Worm (Caenorhabditis elegans): ENCODE results near the gene T19D12.5.

ce11 chrII:6667534-6667933, 31.5 kb upstream of the T19D12.5 start:
- TF ChIP-seq ama-1 (optimal IDR thresholded peaks at IDR 0.05) (no peak), lin-35 (GFP tag; optimal IDR thresholded peaks at IDR 0.05) (no peak), lin-15B (tag; optimal IDR thresholded peaks at IDR 0.05) (no peak), mdl-1 (tag; optimal IDR thresholded peaks at IDR 0.05) (no peak), fos-1 (tag; optimal IDR thresholded peaks at IDR 0.05) (no peak), ztf-11 (tag; optimal IDR thresholded peaks at IDR 0.05) (no peak)

Data from whole organism, L1 larva.